Worm (Caenorhabditis elegans): ENCODE data around the gene sri-72.

ce11 chrV:576918-577317, 8.9 kb upstream of the sri-72 start:
- TF ChIP-seq unc-130 (tag; optimal IDR thresholded peaks at IDR 0.05) (no peak), nhr-11 (tag; optimal IDR thresholded peaks at IDR 0.05) (no peak), ztf-11 (tag; optimal IDR thresholded peaks at IDR 0.05) (no peak), ama-1 (optimal IDR thresholded peaks at IDR 0.05) (no peak), nhr-237 (tag; optimal IDR thresholded peaks at IDR 0.05) (no peak), skn-1 (tag; optimal IDR thresholded peaks at IDR 0.05) (no peak), sox-4 (tag; optimal IDR thresholded peaks at IDR 0.05) (no peak), lir-3 (tag; optimal IDR thresholded peaks at IDR 0.05; ENCODE audit: poor library complexity) (no peak), efl-1 (optimal IDR thresholded peaks at IDR 0.05) (no peak), efl-1 (GFP tag; optimal IDR thresholded peaks at IDR 0.05 in 1 of 2) (no peak)
